Worm (Caenorhabditis elegans): ENCODE measurements around the gene gcy-8.

Gene gcy-8

DNA sequence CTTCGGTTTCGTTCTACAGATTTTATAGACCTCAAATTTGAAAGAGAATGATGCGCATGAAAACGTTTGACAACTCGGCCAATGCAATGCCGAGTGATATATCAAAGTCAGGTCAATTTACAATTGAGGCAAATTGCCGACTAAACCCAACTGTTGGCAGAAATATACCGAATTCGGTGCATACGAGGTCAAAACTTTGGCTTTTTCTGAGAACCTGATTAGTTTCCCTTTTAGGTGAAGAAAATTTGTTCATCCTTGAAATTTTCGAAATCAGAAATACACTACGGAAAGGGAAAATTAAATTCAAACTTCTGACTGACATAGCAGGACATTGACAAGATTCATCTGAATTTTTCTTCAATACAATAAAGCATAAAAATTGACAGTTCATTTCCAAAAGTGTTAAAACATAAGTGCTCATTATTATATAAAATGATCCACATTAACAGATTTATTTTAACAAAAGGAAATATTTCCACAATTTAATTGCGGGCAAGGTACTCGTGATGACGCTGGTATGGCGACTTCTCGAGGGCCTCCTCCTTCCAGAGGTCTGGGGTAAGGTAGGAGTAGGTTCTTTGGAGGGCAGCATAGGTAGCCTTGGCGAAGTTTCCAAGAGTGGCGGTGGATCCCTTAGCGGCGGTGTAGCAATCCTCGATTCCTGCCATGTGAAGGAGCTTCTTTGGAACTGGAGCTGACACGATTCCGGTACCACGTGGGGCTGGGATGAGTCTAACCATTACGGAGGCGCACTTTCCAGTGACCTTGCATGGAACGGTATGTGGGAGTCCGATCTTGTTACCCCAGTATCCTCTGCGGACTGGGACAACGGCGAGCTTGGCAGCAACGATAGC, 2.8 kb upstream of the gcy-8 start:
- TF ChIP-seq aha-1 (tag), result peak; percentile 80
- peak; percentile 55; the same call in 1 of the 2 replicates for TF ChIP-seq snpc-1.2 (GFP tag; IDR thresholded peaks at IDR 0.05)
- peak in 1 of 2 experiments; percentile 20 for TF ChIP-seq lsy-2 (tag; optimal IDR thresholded peaks at IDR 0.05)
- no peak; the same call in 1 of the 2 replicates for TF ChIP-seq pha-4 (GFP tag; IDR thresholded peaks at IDR 0.05)
- no peak for TF ChIP-seq pha-4 (tag; optimal IDR thresholded peaks at IDR 0.05)
- TF ChIP-seq arid-1 (GFP tag; conservative IDR thresholded peaks at IDR 0.05), result peak; percentile 32; the same call in 1 of the 2 replicates
- TF ChIP-seq nhr-10 (tag; optimal IDR thresholded peaks at IDR 0.05), result no peak
- TF ChIP-seq nhr-28 (tag; optimal IDR thresholded peaks at IDR 0.05), result no peak
- TF ChIP-seq zfp-2 (tag; optimal IDR thresholded peaks at IDR 0.05), result no peak
- TF ChIP-seq zfp-3 (GFP tag; conservative IDR thresholded peaks at IDR 0.05), result peak; percentile 57; the same call in 1 of the 2 replicates
- peak in 1 of 2 experiments; percentile 16 for TF ChIP-seq daf-16 (GFP tag; optimal IDR thresholded peaks at IDR 0.05)
- no peak for TF ChIP-seq daf-16 (tag; optimal IDR thresholded peaks at IDR 0.05)
- TF ChIP-seq set-16 (GFP tag; IDR thresholded peaks at IDR 0.05), result peak; percentile 50
- peak; percentile 75 for TF ChIP-seq ama-1 (optimal IDR thresholded peaks at IDR 0.05)
- TF ChIP-seq mes-2 (tag; optimal IDR thresholded peaks at IDR 0.05; ENCODE audit: poor library complexity, severe bottlenecking), result peak; percentile 8
- TF ChIP-seq mdl-1 (tag; optimal IDR thresholded peaks at IDR 0.05), result no peak
- no peak for TF ChIP-seq zip-2 (tag; optimal IDR thresholded peaks at IDR 0.05)
- no peak for TF ChIP-seq lin-29 (GFP tag; IDR thresholded peaks at IDR 0.05)

DNA sequence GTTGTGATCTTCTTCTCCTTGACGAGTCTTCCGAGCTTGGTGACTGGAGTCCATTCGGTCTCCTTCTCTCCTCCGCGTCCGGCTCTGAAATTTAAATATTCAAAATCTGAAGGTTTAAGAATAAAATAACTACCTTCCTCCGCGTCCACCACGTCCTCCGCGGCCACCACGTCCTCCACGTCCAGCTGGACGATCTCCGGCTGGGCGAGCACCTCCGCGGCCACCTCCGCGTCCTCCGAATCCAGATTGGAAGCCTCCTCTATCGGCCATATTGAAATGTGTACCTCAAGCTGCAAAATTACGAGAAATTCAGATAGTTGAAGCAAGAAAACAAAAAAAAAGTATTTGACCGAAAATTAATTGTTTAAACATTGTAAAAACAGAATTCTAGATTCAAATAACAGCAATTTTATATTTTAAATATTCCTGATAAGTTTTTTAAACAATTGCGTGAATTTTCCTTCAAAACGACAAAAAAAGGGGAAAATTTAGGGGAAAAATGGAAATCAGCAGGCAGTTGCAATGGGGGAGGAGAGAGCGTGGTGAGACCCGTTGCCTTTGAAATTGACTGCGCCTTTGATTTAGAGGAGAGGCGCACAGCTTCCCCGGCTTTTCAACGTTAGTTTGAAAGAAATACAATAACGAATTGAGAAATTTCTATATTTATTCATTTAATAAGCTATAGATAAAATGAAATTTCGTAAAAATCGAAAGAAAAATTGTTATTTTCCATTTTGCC, 1.7 kb upstream of the gcy-8 start, which contains the start of gene rps-2:
Gene rps-2, minus strand, starts transcription at position 290 of the 739 bp plus-strand sequence.
- TF ChIP-seq hmg-1.1 (GFP tag; IDR thresholded peaks at IDR 0.05), result 0 out of 2 replicates have a peak, but pooled peaks have one; percentile 25
- no peak for TF ChIP-seq daf-8 (GFP tag; IDR thresholded peaks at IDR 0.05)
- TF ChIP-seq unc-62 (GFP tag; optimal IDR thresholded peaks at IDR 0.05 in 1 of 2), result peak in 1 of 2 experiments; percentile 36
- no peak for TF ChIP-seq unc-62 (tag; optimal IDR thresholded peaks at IDR 0.05)
- TF ChIP-seq pha-4 (GFP tag; IDR thresholded peaks at IDR 0.05), result 0 out of 2 replicates have a peak, but pooled peaks have one; percentile 20
- TF ChIP-seq pha-4 (tag; optimal IDR thresholded peaks at IDR 0.05), result no peak
- no peak for TF ChIP-seq F44E2.7 (GFP tag; IDR thresholded peaks at IDR 0.05)
- TF ChIP-seq Y75B8A.6 (GFP tag; IDR thresholded peaks at IDR 0.05), result no peak
- TF ChIP-seq T26A8.4 (GFP tag; IDR thresholded peaks at IDR 0.05), result no peak
- TF ChIP-seq dpl-1 (GFP tag; optimal IDR thresholded peaks at IDR 0.05), result peak; percentile 6
- TF ChIP-seq rbr-2 (tag; optimal IDR thresholded peaks at IDR 0.05), result peak; percentile 18
- no peak for TF ChIP-seq lin-1 (GFP tag; IDR thresholded peaks at IDR 0.05)
- peak; percentile 87; the same call in 1 of the 2 replicates for TF ChIP-seq set-16 (GFP tag; IDR thresholded peaks at IDR 0.05)

DNA sequence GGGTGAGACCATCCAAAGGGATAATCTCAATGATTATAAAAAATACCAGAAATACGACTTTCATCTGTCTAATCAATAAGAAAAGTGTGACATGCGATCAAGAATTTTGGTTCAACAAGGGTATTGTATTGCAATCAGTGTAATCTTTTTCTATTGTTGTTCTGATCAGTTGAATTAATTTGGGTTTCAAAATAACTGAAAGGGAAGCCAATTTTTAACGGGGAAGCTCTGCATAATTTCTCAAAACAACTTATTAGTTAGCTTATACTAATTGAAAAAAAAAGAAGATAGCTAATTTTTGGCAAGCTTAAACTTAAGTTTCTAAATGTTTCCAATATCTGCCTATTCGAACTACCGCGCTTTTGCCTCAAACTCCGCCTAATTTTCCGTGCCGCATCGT, 734 bp upstream of the gcy-8 start, which contains the start of gene C49H3.12:
Gene C49H3.12, minus strand, starts transcription at position 101 of the 400 bp plus-strand sequence.
- TF ChIP-seq nhr-41 (GFP tag; IDR thresholded peaks at IDR 0.05), result no peak
- no peak for TF ChIP-seq rbr-2 (tag; optimal IDR thresholded peaks at IDR 0.05)
- no peak for TF ChIP-seq lin-1 (GFP tag; IDR thresholded peaks at IDR 0.05)
- TF ChIP-seq nhr-10 (tag; optimal IDR thresholded peaks at IDR 0.05), result no peak
- TF ChIP-seq aha-1 (tag), result peak; percentile 20
- TF ChIP-seq F10B5.3 (tag; optimal IDR thresholded peaks at IDR 0.05), result no peak

DNA sequence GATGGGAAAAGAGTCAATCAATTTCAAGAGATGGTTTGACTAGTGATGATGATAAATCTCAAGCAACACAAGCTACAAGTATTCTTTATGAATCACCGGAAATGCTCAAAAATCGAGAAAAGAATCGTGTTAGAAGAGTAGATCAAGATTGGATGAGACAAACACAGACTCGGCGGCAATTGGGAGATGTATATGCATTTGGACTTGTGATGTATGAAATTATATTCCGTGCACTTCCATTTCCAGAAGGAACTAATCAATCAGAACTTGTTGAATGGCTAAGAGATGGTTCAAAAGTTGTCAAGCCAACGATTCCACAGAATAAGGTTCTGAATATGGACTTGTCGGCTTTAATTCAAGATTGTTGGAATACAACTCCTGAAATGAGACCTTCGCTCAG, 3.9 kb downstream of the gcy-8 start:
- TF ChIP-seq unc-62 (GFP tag; optimal IDR thresholded peaks at IDR 0.05 in 1 of 2), result peak in 1 of 2 experiments; percentile 92
- TF ChIP-seq unc-62 (tag; optimal IDR thresholded peaks at IDR 0.05), result no peak
- no peak for TF ChIP-seq spr-3 (GFP tag; optimal IDR thresholded peaks at IDR 0.05)
